Worm (Caenorhabditis elegans): ENCODE data around the gene pei-2.

DNA sequence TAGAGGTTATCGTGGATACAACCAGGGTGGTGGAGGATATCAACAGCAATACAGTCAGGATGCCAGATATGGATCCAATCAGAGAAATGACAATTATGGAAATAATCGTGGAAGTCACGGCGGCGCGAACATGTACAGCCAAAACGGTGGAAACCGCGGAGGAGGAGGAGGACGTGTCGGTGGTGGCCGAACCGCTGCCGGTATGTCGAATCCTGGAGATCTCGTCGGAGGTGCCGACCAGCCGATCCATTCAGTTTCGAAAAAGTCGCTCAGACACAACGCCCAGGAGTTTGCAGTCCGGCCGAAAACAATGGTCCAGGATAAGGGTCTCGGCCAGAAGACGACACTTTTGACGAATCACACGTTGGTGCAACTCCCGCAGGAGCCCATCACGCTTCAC lies 14.2 kb downstream of the pei-2 start:
- TF ChIP-seq tab-1 (GFP tag; IDR thresholded peaks at IDR 0.05) (no peak), med-1 (GFP tag; optimal IDR thresholded peaks at IDR 0.05; ENCODE audit: insufficient read depth) (no peak), ref-1 (GFP tag; conservative IDR thresholded peaks at IDR 0.05) (no peak), T22C8.4 (GFP tag; IDR thresholded peaks at IDR 0.05) (no peak), ztf-29 (GFP tag; IDR thresholded peaks at IDR 0.05) (no peak), cog-1 (tag; optimal IDR thresholded peaks at IDR 0.05) (no peak), flt-1 (GFP tag; IDR thresholded peaks at IDR 0.05) (no peak)

All from whole organism, midembryonic.